Fruit fly (Drosophila melanogaster) whole organism, prepupa: ENCODE data around the gene Bsg.

Source experiments
- Blimp-1 ChIP-seq: fragments of 200-800 bp; sonication (Bioruptor generic); optimal IDR thresholded peaks from 3 replicates; lab custom pipeline; 2017; ENCODE audit warnings: missing biosample characterization, missing genetic modification characterization, mild to moderate bottlenecking, moderate library complexity, missing genetic modification reagents
- CG10631 ChIP-seq: fragments of 200-800 bp; sonication (Bioruptor generic); optimal IDR thresholded peaks from 2 replicates; lab custom pipeline; 2016; ENCODE audit warnings: missing biosample characterization, missing genetic modification characterization
- CG10669 ChIP-seq: fragments of 200-800 bp; sonication (Bioruptor generic); optimal IDR thresholded peaks from 3 replicates; lab custom pipeline; 2018; ENCODE audit warnings: missing biosample characterization, mild to moderate bottlenecking, missing genetic modification characterization, moderate library complexity
- CG11762 ChIP-seq: fragments of 200-800 bp; sonication (Bioruptor generic); optimal IDR thresholded peaks from 3 replicates; lab custom pipeline; 2016; ENCODE audit warnings: missing biosample characterization, missing genetic modification characterization; ENCODE audit not compliant: insufficient read depth
- CG15336 ChIP-seq: fragments of 200-800 bp; sonication (Bioruptor generic); IDR thresholded peaks from 2 replicates; pipeline ENCODE4 v1.3.6; 2022; ENCODE audit warnings: missing biosample characterization, missing genetic modification characterization
- CG1621 ChIP-seq: fragments of 200-800 bp; sonication (Bioruptor generic); optimal IDR thresholded peaks from 3 replicates; lab custom pipeline; 2018; ENCODE audit warnings: missing biosample characterization, mild to moderate bottlenecking, missing genetic modification characterization
- CG16779 ChIP-seq: fragments of 200-800 bp; sonication (Bioruptor generic); optimal IDR thresholded peaks from 3 replicates; lab custom pipeline; 2017; ENCODE audit warnings: missing biosample characterization, mild to moderate bottlenecking, missing genetic modification characterization
- CG3032 ChIP-seq: fragments of 200-800 bp; optimal IDR thresholded peaks from 2 replicates; lab custom pipeline; 2019; ENCODE audit warnings: missing biosample characterization, mild to moderate bottlenecking, missing genetic modification characterization, moderate library complexity
- CG32006 ChIP-seq: fragments of 200-800 bp; sonication (Bioruptor generic); optimal IDR thresholded peaks from 3 replicates; lab custom pipeline; 2017; ENCODE audit warnings: missing biosample characterization, mild to moderate bottlenecking, missing genetic modification characterization
- CG4318 ChIP-seq: fragments of 200-800 bp; sonication (Bioruptor generic); optimal IDR thresholded peaks from 3 replicates; lab custom pipeline; 2017; ENCODE audit warnings: missing biosample characterization, mild to moderate bottlenecking, missing genetic modification characterization
- CG6163 ChIP-seq: fragments of 200-800 bp; sonication (Bioruptor generic); IDR thresholded peaks from 3 replicates; pipeline ENCODE4 v1.3.6; 2022; ENCODE audit warnings: missing biosample characterization, missing genetic modification characterization
- CG6792 ChIP-seq: fragments of 200-800 bp; sonication (Bioruptor generic); optimal IDR thresholded peaks from 3 replicates; lab custom pipeline; 2016; ENCODE audit warnings: missing biosample characterization, missing genetic modification characterization
- CG6854 ChIP-seq: fragments of 200-800 bp; sonication (Bioruptor generic); optimal IDR thresholded peaks from 2 replicates; lab custom pipeline; 2017; ENCODE audit warnings: missing biosample characterization, mild to moderate bottlenecking, missing genetic modification characterization
- CG7368 ChIP-seq: fragments of 200-800 bp; sonication (Bioruptor generic); optimal IDR thresholded peaks from 3 replicates; lab custom pipeline; 2016; ENCODE audit warnings: missing biosample characterization, missing genetic modification characterization
- CG8119 ChIP-seq: fragments of 200-800 bp; sonication (Bioruptor generic); IDR thresholded peaks from 3 replicates; pipeline ENCODE4 v1.3.6; 2022; ENCODE audit warnings: missing biosample characterization, missing genetic modification characterization
- CG8319 ChIP-seq: fragments of 200-800 bp; sonication (Bioruptor generic); optimal IDR thresholded peaks from 3 replicates; lab custom pipeline; 2016; ENCODE audit warnings: missing biosample characterization, missing genetic modification characterization
- CG8632 ChIP-seq: fragments of 200-800 bp; sonication (Bioruptor generic); optimal IDR thresholded peaks from 3 replicates; lab custom pipeline; 2016; ENCODE audit warnings: missing biosample characterization, missing genetic modification characterization
- CG9139 ChIP-seq: fragments of 200-800 bp; sonication (Bioruptor generic); optimal IDR thresholded peaks from 3 replicates; lab custom pipeline; 2017; ENCODE audit warnings: missing biosample characterization, mild to moderate bottlenecking, missing genetic modification characterization
- Eip75B ChIP-seq: fragments of 200-800 bp; sonication (Bioruptor generic); optimal IDR thresholded peaks from 3 replicates; lab custom pipeline; 2016; ENCODE audit warnings: missing biosample characterization, missing genetic modification characterization
- Eip78C ChIP-seq: fragments of 200-800 bp; sonication (Bioruptor generic); peaks from one replicate; lab custom pipeline; 2016; ENCODE audit warnings: missing biosample characterization, missing genetic modification characterization
- Eip93F ChIP-seq: fragments of 200-800 bp; sonication (Bioruptor generic); optimal IDR thresholded peaks from 2 replicates; lab custom pipeline; 2016; ENCODE audit warnings: missing biosample characterization, mild to moderate bottlenecking, missing genetic modification characterization
- Ets96B ChIP-seq: fragments of 200-800 bp; optimal IDR thresholded peaks from 2 replicates; lab custom pipeline; 2019; ENCODE audit warnings: missing biosample characterization, mild to moderate bottlenecking, missing genetic modification characterization, moderate library complexity
- Hr4 ChIP-seq: fragments of 200-800 bp; sonication (Bioruptor generic); optimal IDR thresholded peaks from 3 replicates; lab custom pipeline; 2016; ENCODE audit warnings: missing biosample characterization, missing genetic modification characterization
- Smox ChIP-seq: fragments of 200-800 bp; sonication (Bioruptor generic); optimal IDR thresholded peaks from 3 replicates; lab custom pipeline; 2016; ENCODE audit warnings: missing biosample characterization, missing genetic modification characterization
- Sox102F ChIP-seq: fragments of 200-800 bp; sonication (Bioruptor generic); optimal IDR thresholded peaks from 2 replicates; lab custom pipeline; 2016; ENCODE audit warnings: missing biosample characterization, mild to moderate bottlenecking, missing genetic modification characterization
- Sox15 ChIP-seq: fragments of 200-800 bp; sonication (Bioruptor generic); optimal IDR thresholded peaks from 3 replicates; lab custom pipeline; 2016; ENCODE audit warnings: missing biosample characterization, missing genetic modification characterization
- achi ChIP-seq: fragments of 200-800 bp; sonication (Bioruptor generic); optimal IDR thresholded peaks from 3 replicates; lab custom pipeline; 2016; ENCODE audit warnings: missing biosample characterization, missing genetic modification characterization
- dac ChIP-seq: fragments of 200-800 bp; sonication (Bioruptor generic); optimal IDR thresholded peaks from 2 replicates; lab custom pipeline; 2017; ENCODE audit warnings: missing biosample characterization, mild to moderate bottlenecking, missing genetic modification characterization
- dsx ChIP-seq: fragments of 200-800 bp; optimal IDR thresholded peaks from 3 replicates; lab custom pipeline; 2019; ENCODE audit warnings: missing biosample characterization, mild to moderate bottlenecking, missing genetic modification characterization, moderate library complexity; ENCODE audit not compliant: poor library complexity, severe bottlenecking
- eg ChIP-seq: fragments of 200-800 bp; sonication (Bioruptor generic); IDR thresholded peaks from 3 replicates; pipeline ENCODE4 v1.3.6; 2022; ENCODE audit warnings: missing biosample characterization, missing genetic modification characterization
- fd59A ChIP-seq: fragments of 200-800 bp; sonication (Bioruptor generic); optimal IDR thresholded peaks from 2 replicates; lab custom pipeline; 2017; ENCODE audit warnings: missing biosample characterization, mild to moderate bottlenecking, missing genetic modification characterization, missing genetic modification reagents
- fd85E ChIP-seq: fragments of 200-800 bp; sonication (Bioruptor generic); optimal IDR thresholded peaks from 3 replicates; lab custom pipeline; 2016; ENCODE audit warnings: missing biosample characterization, missing genetic modification characterization
- fkh ChIP-seq: fragments of 200-800 bp; sonication (Bioruptor generic); optimal IDR thresholded peaks from 3 replicates; lab custom pipeline; 2017; ENCODE audit warnings: missing biosample characterization, mild to moderate bottlenecking, missing genetic modification characterization, moderate library complexity
- pdm3 ChIP-seq: fragments of 200-800 bp; sonication (Bioruptor generic); optimal IDR thresholded peaks from 3 replicates; lab custom pipeline; 2016; ENCODE audit warnings: missing biosample characterization, missing genetic modification characterization
- salr ChIP-seq, 2 experiments: fragments of 200-800 bp; sonication (Bioruptor generic); optimal IDR thresholded peaks; 3 replicates each; lab custom pipeline; 2016 to 2018; ENCODE audit warnings: missing biosample characterization in 2 of 2, missing genetic modification characterization in 2 of 2, mild to moderate bottlenecking in 1 of 2
- spab ChIP-seq: fragments of 200-800 bp; sonication (Bioruptor generic); optimal IDR thresholded peaks from 2 replicates; lab custom pipeline; 2017; ENCODE audit warnings: missing biosample characterization, mild to moderate bottlenecking, missing genetic modification characterization, missing genetic modification reagents
- vri ChIP-seq: fragments of 200-800 bp; sonication (Bioruptor generic); optimal IDR thresholded peaks from 3 replicates; lab custom pipeline; 2016; ENCODE audit warnings: missing biosample characterization, mild to moderate bottlenecking, missing genetic modification characterization

Gene Bsg

DNA sequence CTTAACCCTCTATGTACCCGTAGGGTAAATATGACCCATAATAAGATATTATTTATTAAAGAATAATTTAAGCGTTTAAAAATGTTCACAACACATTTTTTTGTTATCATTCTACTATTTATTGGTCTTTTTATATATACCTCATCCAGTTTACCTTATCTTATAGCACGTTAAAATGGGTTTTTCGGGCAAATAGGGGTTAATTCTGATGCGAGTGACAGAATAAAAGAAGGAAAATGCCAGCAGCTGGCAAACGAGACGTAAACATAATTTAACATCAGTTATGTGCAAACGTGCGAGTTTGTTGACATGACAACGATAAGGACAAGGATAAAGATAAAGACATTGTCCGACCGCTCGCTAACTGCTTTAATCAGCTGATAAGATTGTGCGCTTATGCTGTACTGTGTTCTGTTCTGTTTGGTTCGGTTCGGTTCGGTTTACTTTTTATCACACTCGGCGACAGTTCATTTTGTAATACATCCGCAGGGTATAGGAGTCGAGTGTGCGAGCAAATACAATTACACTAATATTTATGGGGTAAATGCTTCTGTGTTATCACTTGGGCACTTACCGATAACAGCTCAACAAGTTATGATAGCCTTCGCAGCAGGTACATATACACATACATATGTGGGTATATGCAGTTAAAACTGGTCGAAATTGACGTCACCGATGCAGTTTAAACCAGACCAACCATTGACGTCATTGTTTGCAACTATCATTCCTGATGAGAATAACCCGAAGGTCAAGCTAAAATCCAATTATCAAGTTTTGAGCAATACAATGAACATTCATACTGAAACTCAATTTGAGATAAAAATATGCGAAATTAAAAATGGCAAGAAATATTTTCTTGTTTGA, 17.5 kb downstream of the Bsg start (continued):
- TF ChIP-seq Blimp-1 = no peak
- TF ChIP-seq achi = peak; percentile 30
- peak; percentile 8 for TF ChIP-seq CG7368 (GFP tag; lab: Kevin White, UChicago)
- TF ChIP-seq CG11762 (GFP tag; lab: Kevin White, UChicago) = no peak
- no peak for TF ChIP-seq CG4318
- TF ChIP-seq CG10631 (GFP tag; lab: Kevin White, UChicago) = peak; percentile 18
- TF ChIP-seq dac = no peak
- TF ChIP-seq salr (GFP tag; optimal IDR thresholded peaks at IDR 0.05; lab: Kevin White, UChicago) = no peak
- no peak for TF ChIP-seq Sox102F (GFP tag; lab: Kevin White, UChicago)
- TF ChIP-seq Ets96B (tag; lab: Kevin White, UChicago) = peak; percentile 51
- TF ChIP-seq fkh (GFP tag; lab: Kevin White, UChicago) = peak; percentile 85
- TF ChIP-seq CG10669 (GFP tag; lab: Kevin White, UChicago) = no peak
- peak; percentile 13 for TF ChIP-seq Sox15 (GFP tag; lab: Kevin White, UChicago)
- no peak for TF ChIP-seq CG9139 (GFP tag; lab: Kevin White, UChicago)
- TF ChIP-seq CG32006 (GFP tag; lab: Kevin White, UChicago) = no peak
- no peak for TF ChIP-seq CG6792 (GFP tag; lab: Kevin White, UChicago)
- no peak for TF ChIP-seq CG6163 (GFP tag; lab: Robert Waterston, UW)
- TF ChIP-seq fd59A (GFP tag; lab: Kevin White, UChicago) = no peak
- TF ChIP-seq CG16779 = no peak
- no peak for TF ChIP-seq dsx (GFP tag; lab: Kevin White, UChicago)
- TF ChIP-seq Eip78C = peak; percentile 75
- no peak for TF ChIP-seq CG1621 (tag; lab: Kevin White, UChicago)
- TF ChIP-seq CG8319 (GFP tag; lab: Kevin White, UChicago) = no peak
- TF ChIP-seq CG6854 = no peak
- TF ChIP-seq pdm3 (GFP tag; lab: Kevin White, UChicago) = peak; percentile 46
- TF ChIP-seq Eip75B (GFP tag; lab: Kevin White, UChicago) = no peak

DNA sequence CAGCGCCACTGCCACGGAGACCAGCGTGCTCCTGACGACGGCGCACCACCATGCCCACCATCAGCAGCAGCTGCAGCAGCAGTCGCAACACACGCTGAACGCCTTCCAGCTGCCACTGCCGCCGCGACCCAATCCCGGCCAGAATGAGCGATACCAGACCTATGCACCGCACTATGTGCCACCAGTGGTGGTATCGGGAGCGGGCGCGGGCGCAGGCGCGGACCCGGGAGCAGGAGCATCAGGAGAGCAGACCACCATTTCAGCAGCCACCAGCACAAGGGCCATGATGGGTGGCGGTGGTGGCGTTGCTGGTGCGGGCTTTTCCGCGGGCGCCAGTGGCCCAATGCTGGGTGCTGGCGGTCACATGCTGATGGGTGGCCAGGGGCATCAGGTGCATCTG, 19.9 kb downstream of the Bsg start:
- TF ChIP-seq fd85E (GFP tag; lab: Kevin White, UChicago) (no peak), CG3032 (tag; lab: Kevin White, UChicago) (no peak), spab (no peak), CG15336 (GFP tag; lab: Robert Waterston, UW) (no peak)
- TF ChIP-seq, all 60 proteins: peak for 0

DNA sequence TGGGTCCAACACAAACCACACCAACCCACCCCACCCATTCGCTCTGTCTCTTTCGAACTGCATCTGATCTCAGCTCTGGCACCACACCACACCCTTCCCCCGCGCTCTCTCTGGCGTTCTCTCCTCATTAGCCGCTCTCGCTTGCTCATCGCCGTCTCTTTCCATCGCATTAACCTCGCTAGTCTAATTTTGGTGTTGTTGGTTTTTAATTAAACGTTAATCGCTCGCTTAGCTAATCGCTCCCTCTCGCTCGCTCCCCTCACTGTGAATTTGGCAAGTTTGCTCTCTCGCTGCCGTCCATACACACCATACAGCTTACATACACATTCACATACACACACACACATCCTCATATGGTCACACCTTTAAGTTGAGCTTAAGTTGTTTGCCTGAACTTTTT, 20.9 kb downstream of the Bsg start:
- TF ChIP-seq vri (peak; percentile 17), CG11762 (GFP tag; lab: Kevin White, UChicago) (no peak)

DNA sequence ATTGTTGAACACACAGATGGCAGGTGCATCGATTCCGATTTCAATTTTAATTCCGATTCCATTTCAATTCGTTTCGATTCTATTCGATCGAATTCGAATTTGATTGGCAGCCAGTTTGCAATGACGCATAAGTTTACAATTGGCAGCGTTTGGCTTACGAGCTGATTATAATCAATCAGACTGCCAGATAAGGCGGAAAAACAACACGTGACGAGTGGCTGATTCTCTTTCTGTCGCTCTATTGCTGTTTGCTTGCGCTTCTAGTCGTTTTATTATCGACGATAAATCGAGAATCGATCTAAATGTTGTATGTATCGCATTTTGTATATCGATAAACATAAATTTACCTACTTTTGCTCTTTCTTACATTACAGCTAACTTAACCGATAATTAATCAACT, 21.5 kb downstream of the Bsg start:
- TF ChIP-seq achi = no peak
- TF ChIP-seq CG8632 = no peak
- no peak for TF ChIP-seq Eip78C
- no peak for TF ChIP-seq Hr4 (GFP tag; lab: Kevin White, UChicago)
- no peak for TF ChIP-seq CG8119 (GFP tag; lab: Robert Waterston, UW)
- no peak for TF ChIP-seq CG6163 (GFP tag; lab: Robert Waterston, UW)
- no peak for TF ChIP-seq CG6792 (GFP tag; lab: Kevin White, UChicago)
- TF ChIP-seq spab = no peak
- no peak for TF ChIP-seq vri
- TF ChIP-seq Smox (GFP tag; lab: Kevin White, UChicago) = no peak
- no peak for TF ChIP-seq CG32006 (GFP tag; lab: Kevin White, UChicago)
- TF ChIP-seq CG1621 (tag; lab: Kevin White, UChicago) = no peak
- no peak for TF ChIP-seq Eip93F (GFP tag; lab: Kevin White, UChicago)
- no peak for TF ChIP-seq eg (GFP tag; lab: Robert Waterston, UW)
